Worm (Caenorhabditis elegans) whole organism, L4 larva: ENCODE results near the gene egg-3.

ENCODE experiments used
- F26F4.8 ChIP-seq: fragments of 200-800 bp; sonication (Bioruptor generic); conservative IDR thresholded peaks from 2 replicates; pipeline ENCODE4 v1.3.6; 2022; ENCODE audit warnings: missing genetic modification characterization, missing compliant biosample characterization
- F37D6.2 ChIP-seq: sonication (generic microtip); optimal IDR thresholded peaks from 2 replicates; lab custom pipeline; 2016; ENCODE audit warnings: mild to moderate bottlenecking, missing genetic modification characterization, missing compliant biosample characterization
- F44E2.7 ChIP-seq: fragments of 200-800 bp; sonication (Bioruptor generic); IDR thresholded peaks from 2 replicates; pipeline ENCODE4 v2.1.2; 2022; ENCODE audit warnings: missing genetic modification characterization, missing compliant biosample characterization
- R02D3.7 ChIP-seq: fragments of 150-350 bp; sonication (generic microtip); optimal IDR thresholded peaks from 3 replicates; lab custom pipeline; 2014; ENCODE audit warnings: missing biosample characterization, missing genetic modification characterization
- T26A8.4 ChIP-seq: fragments of 200-800 bp; sonication (Bioruptor generic); IDR thresholded peaks from 2 replicates; pipeline ENCODE4 v1.3.6; 2022; ENCODE audit warnings: missing genetic modification characterization, missing compliant biosample characterization
- Y48G9A.11 ChIP-seq: fragments of 200-800 bp; sonication (Bioruptor generic); IDR thresholded peaks from 2 replicates; pipeline ENCODE4 v1.3.6; 2022; ENCODE audit warnings: missing genetic modification reagents, missing genetic modification characterization, missing compliant biosample characterization
- Y5F2A.4 ChIP-seq: fragments of 200-800 bp; sonication (Bioruptor generic); optimal IDR thresholded peaks from 2 replicates; lab custom pipeline; 2018; ENCODE audit warnings: mild to moderate bottlenecking, missing genetic modification characterization, missing compliant biosample characterization
- ZK337.2 ChIP-seq: fragments of 200-800 bp; sonication (Bioruptor generic); IDR thresholded peaks from 2 replicates; pipeline ENCODE4 v1.3.6; 2022; ENCODE audit warnings: missing genetic modification reagents, missing genetic modification characterization, missing compliant biosample characterization
- aha-1 ChIP-seq: fragments of 150-350 bp; peaks from one replicate; lab custom pipeline; 2014; ENCODE audit warnings: missing biosample characterization, missing genetic modification characterization
- arid-1 ChIP-seq: fragments of 200-800 bp; sonication (Bioruptor generic); conservative IDR thresholded peaks from 2 replicates; pipeline ENCODE4 v1.3.6; 2022; ENCODE audit warnings: missing genetic modification reagents, missing genetic modification characterization, missing compliant biosample characterization
- attf-4 ChIP-seq: sonication (generic microtip); optimal IDR thresholded peaks from 3 replicates; lab custom pipeline; 2017; ENCODE audit warnings: missing biosample characterization, missing genetic modification characterization
- ceh-44 ChIP-seq: fragments of 200-800 bp; sonication (Bioruptor generic); IDR thresholded peaks from 2 replicates; pipeline ENCODE4 v1.3.6; 2022; ENCODE audit warnings: missing genetic modification reagents, missing genetic modification characterization, missing compliant biosample characterization
- cey-2 ChIP-seq: sonication (generic microtip); optimal IDR thresholded peaks from 3 replicates; lab custom pipeline; 2017; ENCODE audit warnings: missing genetic modification characterization, mild to moderate bottlenecking, missing compliant biosample characterization, antibody characterized with exemption, borderline replicate concordance; ENCODE audit not compliant: insufficient read depth
- daf-8 ChIP-seq: fragments of 200-800 bp; sonication (Bioruptor generic); IDR thresholded peaks from 2 replicates; pipeline ENCODE4 v1.3.6; 2022; ENCODE audit warnings: missing genetic modification characterization, missing compliant biosample characterization
- duxl-1 ChIP-seq: sonication (generic microtip); optimal IDR thresholded peaks from 2 replicates; lab custom pipeline; 2016; ENCODE audit warnings: mild to moderate bottlenecking, missing genetic modification characterization, moderate library complexity, missing compliant biosample characterization; ENCODE audit not compliant: poor library complexity
- egl-43 ChIP-seq: fragments of 200-800 bp; sonication (Bioruptor generic); IDR thresholded peaks from 2 replicates; pipeline ENCODE4 v1.3.6; 2022; ENCODE audit warnings: missing genetic modification reagents, missing genetic modification characterization, missing compliant biosample characterization
- fkh-10 ChIP-seq: fragments of 150-350 bp; optimal IDR thresholded peaks from 2 replicates; lab custom pipeline; 2014; ENCODE audit warnings: missing biosample characterization, missing genetic modification reagents, missing genetic modification characterization
- gei-8 ChIP-seq: fragments of 200-800 bp; sonication (Bioruptor generic); optimal IDR thresholded peaks from 2 replicates; lab custom pipeline; 2018; ENCODE audit warnings: mild to moderate bottlenecking, missing genetic modification characterization, missing compliant biosample characterization
- hif-1 ChIP-seq, 2 experiments: sonication (generic microtip); optimal IDR thresholded peaks; 2 replicates each; lab custom pipeline; 2016 to 2017; ENCODE audit warnings: missing compliant biosample characterization in 2 of 2, missing genetic modification characterization in 2 of 2, missing genetic modification reagents in 2 of 2, missing genotype in 2 of 2, mild to moderate bottlenecking in 1 of 2
- hlh-30 ChIP-seq: sonication (generic microtip); optimal IDR thresholded peaks from 2 replicates; lab custom pipeline; 2017; ENCODE audit warnings: antibody characterized with exemption, mild to moderate bottlenecking, missing genetic modification characterization, missing compliant biosample characterization; ENCODE audit not compliant: insufficient read depth
- hmg-1.1 ChIP-seq: fragments of 200-800 bp; sonication (Bioruptor generic); IDR thresholded peaks from 2 replicates; pipeline ENCODE4 v1.3.6; 2022; ENCODE audit warnings: missing genetic modification reagents, missing genetic modification characterization, missing compliant biosample characterization
- jun-1 ChIP-seq: fragments of 150-350 bp; optimal IDR thresholded peaks from 2 replicates; lab custom pipeline; 2014; ENCODE audit warnings: missing biosample characterization, missing genetic modification reagents, missing genetic modification characterization
- lim-7 ChIP-seq: fragments of 200-800 bp; sonication (Bioruptor generic); IDR thresholded peaks from 2 replicates; pipeline ENCODE4 v1.3.6; 2022; ENCODE audit warnings: missing genetic modification characterization, missing compliant biosample characterization
- lin-13 ChIP-seq: fragments of 150-350 bp; optimal IDR thresholded peaks from 2 replicates; lab custom pipeline; 2014; ENCODE audit warnings: missing biosample characterization, missing genetic modification reagents, missing genetic modification characterization
- lin-39 ChIP-seq: fragments of 150-350 bp; optimal IDR thresholded peaks from 2 replicates; lab custom pipeline; 2014; ENCODE audit warnings: missing biosample characterization, missing genetic modification reagents, missing genetic modification characterization
- lsy-2 ChIP-seq, 2 experiments: fragments of 150-350 bp in 1 of 2; sonication (generic microtip) in 1 of 2; optimal IDR thresholded peaks; 2 replicates each; lab custom pipeline; 2014 to 2017; ENCODE audit warnings: missing biosample characterization in 2 of 2, missing genetic modification characterization in 2 of 2
- mdl-1 ChIP-seq, 2 experiments: fragments of 150-350 bp in 1 of 2; sonication (generic microtip) in 1 of 2; optimal IDR thresholded peaks; 2 replicates each; lab custom pipeline; 2014 to 2017; ENCODE audit warnings: missing biosample characterization in 2 of 2, missing genetic modification characterization in 2 of 2
- nhr-10 ChIP-seq: fragments of 150-350 bp; optimal IDR thresholded peaks from 2 replicates; lab custom pipeline; 2014; ENCODE audit warnings: missing biosample characterization, missing genetic modification characterization
- nhr-102 ChIP-seq: sonication (generic microtip); optimal IDR thresholded peaks from 2 replicates; lab custom pipeline; 2016; ENCODE audit warnings: mild to moderate bottlenecking, missing genetic modification characterization, moderate library complexity, missing compliant biosample characterization
- nhr-237 ChIP-seq: sonication (generic microtip); optimal IDR thresholded peaks from 2 replicates; lab custom pipeline; 2017; ENCODE audit warnings: missing biosample characterization, missing genetic modification characterization
- nhr-28 ChIP-seq: fragments of 150-350 bp; optimal IDR thresholded peaks from 2 replicates; lab custom pipeline; 2014; ENCODE audit warnings: missing biosample characterization, missing genetic modification characterization
- nhr-48 ChIP-seq: sonication (generic microtip); optimal IDR thresholded peaks from 2 replicates; lab custom pipeline; 2016; ENCODE audit warnings: mild to moderate bottlenecking, missing genetic modification characterization, missing compliant biosample characterization
- nhr-6 ChIP-seq: fragments of 150-350 bp; optimal IDR thresholded peaks from 2 replicates; lab custom pipeline; 2014; ENCODE audit warnings: missing biosample characterization, missing genetic modification characterization
- nhr-77 ChIP-seq: fragments of 150-350 bp; optimal IDR thresholded peaks from 2 replicates; lab custom pipeline; 2014; ENCODE audit warnings: missing biosample characterization, missing genetic modification characterization
- php-3 ChIP-seq: fragments of 200-800 bp; sonication (Bioruptor generic); IDR thresholded peaks from 2 replicates; pipeline ENCODE4 v1.3.6; 2022; ENCODE audit warnings: missing genetic modification reagents, missing genetic modification characterization, missing compliant biosample characterization
- pqm-1 ChIP-seq: sonication (generic microtip); optimal IDR thresholded peaks from 2 replicates; lab custom pipeline; 2017; ENCODE audit warnings: missing biosample characterization, missing genetic modification characterization
- sdz-12 ChIP-seq: fragments of 200-800 bp; sonication (Bioruptor generic); optimal IDR thresholded peaks from 2 replicates; lab custom pipeline; 2018; ENCODE audit warnings: mild to moderate bottlenecking, missing genetic modification characterization, missing compliant biosample characterization
- skn-1 ChIP-seq: fragments of 150-350 bp; optimal IDR thresholded peaks from 2 replicates; lab custom pipeline; 2014; ENCODE audit warnings: missing biosample characterization, missing genetic modification characterization
- snpc-1.2 ChIP-seq: fragments of 200-800 bp; sonication (Bioruptor generic); IDR thresholded peaks from 2 replicates; pipeline ENCODE4 v1.3.6; 2022; ENCODE audit warnings: missing genetic modification reagents, missing genetic modification characterization, missing compliant biosample characterization
- snpc-4 ChIP-seq: fragments of 150-350 bp; optimal IDR thresholded peaks from 2 replicates; lab custom pipeline; 2014; ENCODE audit warnings: missing biosample characterization, missing genetic modification characterization
- spr-1 ChIP-seq: sonication (generic microtip); optimal IDR thresholded peaks from 2 replicates; lab custom pipeline; 2016; ENCODE audit warnings: mild to moderate bottlenecking, missing genetic modification characterization, missing compliant biosample characterization
- unc-39 ChIP-seq: sonication (generic microtip); optimal IDR thresholded peaks from 2 replicates; lab custom pipeline; 2017; ENCODE audit warnings: missing biosample characterization, missing genetic modification characterization
- zag-1 ChIP-seq: fragments of 150-350 bp; optimal IDR thresholded peaks from 2 replicates; lab custom pipeline; 2014; ENCODE audit warnings: missing biosample characterization, missing genetic modification characterization
- zfp-2 ChIP-seq: sonication (generic microtip); optimal IDR thresholded peaks from 2 replicates; lab custom pipeline; 2016; ENCODE audit warnings: mild to moderate bottlenecking, missing genetic modification characterization, missing compliant biosample characterization
- zfp-3 ChIP-seq: fragments of 200-800 bp; sonication (Bioruptor generic); conservative IDR thresholded peaks from 2 replicates; pipeline ENCODE4 v1.3.6; 2022; ENCODE audit warnings: missing genetic modification reagents, missing genetic modification characterization, missing compliant biosample characterization
- zip-2 ChIP-seq: fragments of 150-350 bp; optimal IDR thresholded peaks from 2 replicates; lab custom pipeline; 2014; ENCODE audit warnings: missing biosample characterization, missing genetic modification characterization
- ztf-11 ChIP-seq: fragments of 150-350 bp; optimal IDR thresholded peaks from 2 replicates; lab custom pipeline; 2014; ENCODE audit warnings: missing biosample characterization, missing genetic modification characterization

The egg-3 gene

DNA sequence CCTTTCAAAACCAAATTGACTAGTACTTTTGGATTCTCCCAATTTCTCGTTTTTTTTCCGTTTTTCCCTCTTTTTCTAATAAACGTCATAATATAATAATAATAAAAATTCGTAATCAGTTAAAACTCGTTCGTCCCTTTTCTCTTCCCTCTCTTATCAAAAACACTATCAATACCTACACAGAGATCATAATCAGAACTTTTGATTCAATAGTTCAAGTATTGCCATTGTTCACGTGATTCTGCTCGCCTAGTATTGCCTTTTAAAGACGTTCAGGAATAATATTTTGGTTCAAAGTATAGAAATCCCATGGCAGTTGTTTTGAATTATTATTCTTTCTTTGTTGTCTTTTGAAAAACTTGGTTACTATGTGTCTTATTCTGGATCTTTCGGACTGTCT is 40.4 kb upstream of the egg-3 start (continued):
- TF ChIP-seq T26A8.4 (GFP tag; lab: Robert Waterston, UW): no peak
- peak; percentile 37 for TF ChIP-seq nhr-102
- no peak for TF ChIP-seq Y5F2A.4 (GFP tag; lab: Kevin White, UChicago)
- no peak for TF ChIP-seq unc-39 (tag; lab: Kevin White, UChicago)
- TF ChIP-seq fkh-10 (GFP tag; lab: Kevin White, UChicago): no peak
- TF ChIP-seq nhr-77: peak; percentile 84
- TF ChIP-seq zip-2: no peak
- TF ChIP-seq pqm-1 (tag; lab: Kevin White, UChicago): peak; percentile 93
- peak; percentile 97 for TF ChIP-seq nhr-28 (tag; lab: Kevin White, UChicago)
- no peak for TF ChIP-seq lin-13 (GFP tag; lab: Kevin White, UChicago)
- no peak for TF ChIP-seq F44E2.7 (GFP tag; lab: Robert Waterston, UW)
- TF ChIP-seq arid-1 (GFP tag; lab: Robert Waterston, UW): no peak
- TF ChIP-seq mdl-1 (tag; optimal IDR thresholded peaks at IDR 0.05; lab: Kevin White, UChicago): peak in 1 of 2 experiments; percentile 82
- TF ChIP-seq php-3: peak; percentile 91
- no peak for TF ChIP-seq skn-1 (tag; lab: Kevin White, UChicago)
- TF ChIP-seq lim-7 (GFP tag; lab: Robert Waterston, UW): no peak
- TF ChIP-seq nhr-10 (tag; lab: Kevin White, UChicago): peak; percentile 28
- TF ChIP-seq gei-8 (GFP tag; lab: Kevin White, UChicago): no peak
- TF ChIP-seq egl-43 (GFP tag; lab: Robert Waterston, UW): no peak
- TF ChIP-seq zfp-2 (tag; lab: Kevin White, UChicago): no peak
- no peak for TF ChIP-seq snpc-1.2 (GFP tag; lab: Robert Waterston, UW)
- no peak for TF ChIP-seq duxl-1
- TF ChIP-seq daf-8: no peak
- no peak for TF ChIP-seq hmg-1.1
- TF ChIP-seq ztf-11 (tag; lab: Kevin White, UChicago): no peak
- TF ChIP-seq zag-1 (tag; lab: Kevin White, UChicago): no peak
- TF ChIP-seq lsy-2 (tag; optimal IDR thresholded peaks at IDR 0.05; lab: Kevin White, UChicago): peak in 1 of 2 experiments; percentile 32
- TF ChIP-seq ZK337.2: no peak
- TF ChIP-seq sdz-12 (GFP tag; lab: Kevin White, UChicago): no peak
- no peak for TF ChIP-seq zfp-3 (GFP tag; lab: Robert Waterston, UW)
- TF ChIP-seq nhr-6: no peak
- TF ChIP-seq spr-1 (tag; lab: Kevin White, UChicago): no peak
- TF ChIP-seq hif-1 (tag; optimal IDR thresholded peaks at IDR 0.05; lab: Kevin White, UChicago): peak in 1 of 2 experiments; percentile 56
- no peak for TF ChIP-seq nhr-237 (tag; lab: Kevin White, UChicago)
- no peak for TF ChIP-seq R02D3.7
- TF ChIP-seq jun-1: no peak
- TF ChIP-seq Y48G9A.11 (GFP tag; lab: Robert Waterston, UW): no peak
- TF ChIP-seq F26F4.8 (GFP tag; lab: Robert Waterston, UW): no peak
- no peak for TF ChIP-seq ceh-44 (GFP tag; lab: Robert Waterston, UW)
- no peak for TF ChIP-seq cey-2 (tag; lab: Kevin White, UChicago)
- TF ChIP-seq aha-1 (tag; lab: Kevin White, UChicago): peak; percentile 83
- TF ChIP-seq F37D6.2 (tag; lab: Kevin White, UChicago): no peak
- TF ChIP-seq nhr-48: peak; percentile 57
- TF ChIP-seq attf-4: no peak
- TF ChIP-seq lin-39: no peak
- TF ChIP-seq hlh-30: peak; percentile 78
- no peak for TF ChIP-seq snpc-4 (tag; lab: Kevin White, UChicago)
